Worm (Caenorhabditis elegans) whole organism, L1 larva: ENCODE results near the gene T06D8.9.

Source experiments
- ces-1 ChIP-seq: fragments of 150-350 bp; optimal IDR thresholded peaks from 2 replicates; lab custom pipeline; 2014; ENCODE audit warnings: missing biosample characterization, missing genetic modification reagents, missing genetic modification characterization
- nhr-28 ChIP-seq: fragments of 150-350 bp; optimal IDR thresholded peaks from 2 replicates; lab custom pipeline; 2014; ENCODE audit warnings: missing biosample characterization, missing genetic modification characterization
- snpc-4 ChIP-seq: fragments of 150-350 bp; optimal IDR thresholded peaks from 2 replicates; lab custom pipeline; 2014; ENCODE audit warnings: missing biosample characterization, missing genetic modification characterization
- zag-1 ChIP-seq: fragments of 150-350 bp; optimal IDR thresholded peaks from 2 replicates; lab custom pipeline; 2014; ENCODE audit warnings: missing biosample characterization, missing genetic modification characterization

DNA sequence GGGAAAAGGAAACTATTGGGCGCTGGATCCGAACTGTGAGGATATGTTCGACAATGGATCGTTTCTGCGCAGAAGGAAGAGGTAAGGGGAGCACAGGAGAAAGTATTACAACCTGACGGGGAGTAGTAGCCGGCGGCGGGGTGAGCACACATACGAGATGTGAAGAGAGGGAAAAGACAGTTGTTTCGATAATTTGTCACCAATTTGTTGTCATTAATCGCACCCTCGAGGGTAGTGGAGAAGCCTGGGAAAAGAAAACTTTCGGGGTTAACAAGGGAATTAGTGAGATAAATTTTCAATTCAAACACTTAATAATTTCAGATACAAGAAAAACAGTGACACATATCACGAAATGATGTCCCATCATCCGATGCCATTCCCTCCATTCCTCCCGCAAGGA lies 43.6 kb downstream of the T06D8.9 start:
- TF ChIP-seq snpc-4 (no peak), ces-1 (no peak), zag-1 (tag; lab: Kevin White, UChicago) (no peak), nhr-28 (no peak)
